Fruit fly (Drosophila melanogaster): ENCODE results near the gene CG42374.

The CG42374 gene

DNA sequence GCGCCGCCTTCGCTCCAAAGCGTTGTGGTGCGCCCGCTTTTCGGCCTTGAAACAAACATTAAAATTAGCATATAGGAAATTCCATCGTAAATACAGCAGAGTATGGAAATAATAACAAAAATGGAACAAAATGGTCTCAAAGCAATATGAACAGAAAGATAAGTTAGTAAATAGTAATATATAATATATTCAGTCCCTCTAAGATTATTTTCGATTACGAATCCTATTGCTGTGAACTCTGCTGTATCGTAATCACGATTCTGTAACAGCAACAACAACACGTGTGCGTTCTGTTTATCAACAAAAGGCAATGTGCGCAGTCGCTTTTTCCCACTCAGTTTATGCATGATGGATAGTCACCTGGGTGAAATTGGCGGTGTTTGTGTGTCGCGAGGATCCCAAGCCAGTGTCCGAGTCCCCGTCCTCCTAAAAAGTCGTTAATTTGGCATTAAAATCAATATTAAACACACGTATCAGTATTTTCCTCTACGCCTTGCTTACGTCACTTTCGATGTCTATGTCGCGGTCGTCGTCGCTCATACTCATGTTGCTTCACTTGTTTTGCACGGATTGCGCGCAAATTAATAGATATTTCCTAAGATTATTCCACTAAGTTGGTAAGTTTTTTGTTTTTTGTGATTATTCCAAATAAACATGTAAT lies at the start of gene CG42374, which contains the start of gene Mettl5 (continued):
- TF ChIP-seq CG10979 (tag; optimal IDR thresholded peaks at IDR 0.05) (peak; percentile 32), psq (GFP tag; optimal IDR thresholded peaks at IDR 0.05) (no peak), gem (tag; optimal IDR thresholded peaks at IDR 0.05) (peak; percentile 54), CG4424 (GFP tag; optimal IDR thresholded peaks at IDR 0.05) (peak; percentile 23), PHDP (tag; optimal IDR thresholded peaks at IDR 0.05) (peak; percentile 61), Hmx (GFP tag; optimal IDR thresholded peaks at IDR 0.05) (no peak), Vsx1 (GFP tag; optimal IDR thresholded peaks at IDR 0.05) (no peak), Antp (GFP tag; optimal IDR thresholded peaks at IDR 0.05) (no peak), Max (GFP tag; optimal IDR thresholded peaks at IDR 0.05) (peak; percentile 84), CG31388 (GFP tag; optimal IDR thresholded peaks at IDR 0.05) (no peak), pb (GFP tag; optimal IDR thresholded peaks at IDR 0.05) (no peak), vvl (GFP tag; IDR thresholded peaks at IDR 0.05) (peak; percentile 75), ssp (GFP tag; IDR thresholded peaks at IDR 0.05) (no peak), Hr51 (GFP tag; optimal IDR thresholded peaks at IDR 0.05) (peak in 1 of 2 experiments; percentile 60), chn (GFP tag; optimal IDR thresholded peaks at IDR 0.05) (peak; percentile 7), unpg (GFP tag; optimal IDR thresholded peaks at IDR 0.05) (peak; percentile 69), H2.0 (GFP tag; IDR thresholded peaks at IDR 0.05) (no peak), CG11696 (GFP tag; IDR thresholded peaks at IDR 0.05) (peak; percentile 98), CG42726 (GFP tag; IDR thresholded peaks at IDR 0.05; ENCODE audit: partially characterized antibody) (no peak), sc (optimal IDR thresholded peaks at IDR 0.05) (no peak), sc (GFP tag; optimal IDR thresholded peaks at IDR 0.05) (no peak), CG7556 (GFP tag; optimal IDR thresholded peaks at IDR 0.05) (peak; percentile 62), ewg (GFP tag; optimal IDR thresholded peaks at IDR 0.05) (peak; percentile 11), org-1 (GFP tag; optimal IDR thresholded peaks at IDR 0.05) (no peak), Hsf (GFP tag; optimal IDR thresholded peaks at IDR 0.05) (peak; percentile 8), Blimp-1 (GFP tag; optimal IDR thresholded peaks at IDR 0.05) (peak; percentile 18), CG10366 (GFP tag; IDR thresholded peaks at IDR 0.05) (peak; percentile 44; the same call in 1 of the 2 replicates), Fer3 (tag; optimal IDR thresholded peaks at IDR 0.05) (peak; percentile 45), Hr3 (GFP tag; optimal IDR thresholded peaks at IDR 0.05) (peak; percentile 21), ftz-f1 (GFP tag; optimal IDR thresholded peaks at IDR 0.05) (peak; percentile 14), CG32532 (GFP tag; IDR thresholded peaks at IDR 0.05) (peak; percentile 82), CG15269 (tag; optimal IDR thresholded peaks at IDR 0.05) (peak; percentile 43), Med (GFP tag) (peak; percentile 72), Dek (tag; optimal IDR thresholded peaks at IDR 0.05) (peak; percentile 25), Drgx (GFP tag; IDR thresholded peaks at IDR 0.05) (peak; percentile 76), CG13296 (GFP tag; optimal IDR thresholded peaks at IDR 0.05) (peak; percentile 13), CG11504 (tag; optimal IDR thresholded peaks at IDR 0.05) (peak; percentile 53), zf30C (GFP tag; optimal IDR thresholded peaks at IDR 0.05) (no peak), Trl (optimal IDR thresholded peaks at IDR 0.05) (no peak), Trl (GFP tag; optimal IDR thresholded peaks at IDR 0.05) (no peak), al (GFP tag; IDR thresholded peaks at IDR 0.05) (0 out of 2 replicates have a peak, but pooled peaks have one; percentile 5), tgo (GFP tag; IDR thresholded peaks at IDR 0.05) (peak; percentile 48; the same call in 1 of the 3 replicates), Xbp1 (GFP tag; optimal IDR thresholded peaks at IDR 0.05) (peak; percentile 26), h (optimal IDR thresholded peaks at IDR 0.05) (no peak), grau (tag; optimal IDR thresholded peaks at IDR 0.05) (peak; percentile 51), CG30403 (GFP tag; optimal IDR thresholded peaks at IDR 0.05) (peak; percentile 34), CG15514 (GFP tag; optimal IDR thresholded peaks at IDR 0.05) (peak; percentile 30), CG17829 (tag; optimal IDR thresholded peaks at IDR 0.05) (no peak), Oli (tag; optimal IDR thresholded peaks at IDR 0.05) (peak; percentile 52), Lhr (GFP tag; optimal IDR thresholded peaks at IDR 0.05) (no peak), lilli (GFP tag; optimal IDR thresholded peaks at IDR 0.05) (peak; percentile 13)
